Worm (Caenorhabditis elegans): ENCODE data around the gene C16C10.8.

ce11 chrIII:4176109-4176596 lies 12.2 kb upstream of the C16C10.8 start, which contains the start of the genes hrde-1 and C16C10.13:
- TF ChIP-seq dao-5 (tag; optimal IDR thresholded peaks at IDR 0.05) (no peak), him-1 (tag; optimal IDR thresholded peaks at IDR 0.05) (no peak), W03F9.2 (tag; optimal IDR thresholded peaks at IDR 0.05) (peak; percentile 75)

All from whole organism, L4/young adult.